Worm (Caenorhabditis elegans): Measurements from ENCODE around the gene iglr-1.

DNA sequence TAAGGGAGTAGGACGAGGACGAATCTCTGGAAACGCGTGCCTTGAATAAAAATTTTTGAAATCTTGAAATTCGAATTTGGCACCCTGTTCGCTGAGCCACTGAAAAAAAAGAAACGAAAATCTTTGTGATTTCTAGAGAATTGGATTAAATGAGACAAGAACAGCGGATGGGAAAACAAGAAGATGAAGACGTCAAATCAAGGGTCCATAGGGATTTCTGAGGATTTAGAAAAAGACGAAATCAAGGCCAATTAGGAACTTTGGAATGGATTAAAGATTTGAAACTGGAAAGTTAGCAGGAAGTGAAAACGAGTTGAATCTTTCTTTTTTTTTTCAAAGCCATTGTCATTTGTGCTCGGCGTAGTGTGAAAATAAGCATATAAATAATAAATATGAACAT, 36.6 kb downstream of the iglr-1 start, which contains the start of gene pag-3:
- no peak for TF ChIP-seq unc-86 (tag; optimal IDR thresholded peaks at IDR 0.05)
- TF ChIP-seq nhr-11 (tag; optimal IDR thresholded peaks at IDR 0.05), result no peak
- no peak for TF ChIP-seq zag-1 (tag; optimal IDR thresholded peaks at IDR 0.05)

All from whole organism, L1 larva.